Worm (Caenorhabditis elegans): ENCODE measurements around the gene mbk-2.

DNA sequence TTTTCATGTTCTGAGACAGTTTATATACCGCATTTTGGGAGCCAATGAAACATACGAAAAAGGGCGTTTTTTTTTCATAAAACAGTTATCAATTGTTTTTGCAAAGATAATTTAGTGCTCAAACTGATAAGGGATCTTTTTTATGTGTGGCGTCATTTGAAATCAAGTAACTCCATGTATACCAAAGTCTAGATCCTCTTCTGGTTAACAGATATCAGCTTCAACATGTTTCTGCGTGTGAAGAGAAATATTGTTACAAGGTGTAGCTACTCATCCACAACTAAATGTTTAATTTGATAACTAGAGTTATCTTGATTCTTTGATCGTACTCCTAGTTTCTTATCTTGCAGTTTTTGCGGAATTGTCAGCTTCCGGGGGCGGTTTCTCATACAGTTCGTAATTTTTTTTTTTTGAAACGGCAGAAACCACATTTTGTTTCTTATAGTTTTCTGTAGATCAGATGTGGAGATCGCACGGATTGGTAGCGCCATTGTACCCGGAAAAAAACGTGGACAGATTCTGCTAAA lies 36.9 kb upstream of the mbk-2 start:
- TF ChIP-seq skn-1 (tag; optimal IDR thresholded peaks at IDR 0.05) (no peak), mdl-1 (tag; optimal IDR thresholded peaks at IDR 0.05) (no peak), nhr-77 (tag; optimal IDR thresholded peaks at IDR 0.05) (no peak), hmg-1.1 (GFP tag; IDR thresholded peaks at IDR 0.05) (no peak), ZK546.5 (tag; optimal IDR thresholded peaks at IDR 0.05) (no peak), zfp-2 (tag; optimal IDR thresholded peaks at IDR 0.05) (no peak), nhr-42 (GFP tag; IDR thresholded peaks at IDR 0.05) (no peak), nhr-111 (GFP tag; optimal IDR thresholded peaks at IDR 0.05) (no peak), pqm-1 (tag; optimal IDR thresholded peaks at IDR 0.05) (peak; percentile 25), ceh-32 (tag; optimal IDR thresholded peaks at IDR 0.05; ENCODE audit: poor library complexity) (no peak), ama-1 (optimal IDR thresholded peaks at IDR 0.05) (no peak)

Data from whole organism, L4 larva.